Fruit fly (Drosophila melanogaster) whole organism: ENCODE measurements around the gene Tbc1d8-9.

Experiments
- CG8478 ChIP-seq: fragments of >200 bp; optimal IDR thresholded peaks from 2 replicates; lab custom pipeline; 2018; ENCODE audit warnings: inconsistent platforms
- Dll ChIP-seq: fragments of >200 bp; optimal IDR thresholded peaks from 2 replicates; lab custom pipeline; 2017
- EcR ChIP-seq, 2 experiments: fragments of >200 bp; optimal IDR thresholded peaks; 2 replicates each; lab custom pipeline; 2017; ENCODE audit warnings: missing biosample characterization in 2 of 2, missing genetic modification characterization in 2 of 2, missing genetic modification reagents in 2 of 2
- pan ChIP-seq: fragments of >200 bp; optimal IDR thresholded peaks from 2 replicates; lab custom pipeline; 2017
- psq ChIP-seq: fragments of >200 bp; optimal IDR thresholded peaks from 2 replicates; lab custom pipeline; 2017
- usp ChIP-seq: fragments of >200 bp; optimal IDR thresholded peaks from 2 replicates; lab custom pipeline; 2017; ENCODE audit warnings: missing biosample characterization, missing genetic modification characterization, mixed read lengths

The Tbc1d8-9 gene

dm6 chr3L:21363926-21364537 lies 20.5 kb upstream of the Tbc1d8-9 start:
- TF ChIP-seq EcR (GFP tag; optimal IDR thresholded peaks at IDR 0.05; lab: Kevin White, UChicago) (no peak), usp (GFP tag; lab: Kevin White, UChicago) (no peak), CG8478 (lab: Kevin White, UChicago) (no peak), pan (no peak), Dll (no peak), psq (lab: Kevin White, UChicago) (no peak)

DNA sequence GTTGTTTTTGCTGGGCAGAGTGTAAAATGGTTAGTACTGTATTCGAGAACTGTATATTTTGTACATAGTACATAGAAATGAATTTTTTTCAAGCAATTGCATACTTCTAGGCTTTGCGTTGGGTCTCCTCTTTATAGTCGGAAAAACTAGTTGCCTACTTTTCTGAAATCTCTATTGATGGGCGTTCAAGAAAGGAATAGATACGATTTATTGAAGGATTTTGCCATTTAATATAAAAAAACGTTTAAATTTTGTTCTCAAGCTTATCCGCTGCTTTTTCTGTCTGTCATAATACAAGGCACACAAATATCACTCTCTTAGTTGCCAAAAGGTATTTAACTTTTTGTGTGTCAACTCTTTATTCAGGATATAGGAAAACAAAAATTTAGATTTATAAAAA lies 16.4 kb upstream of the Tbc1d8-9 start, which contains the start of gene CG32440:
Gene CG32440 (plus strand): TSS at position 301 of the 400 bp plus-strand sequence.
- TF ChIP-seq pan: no peak
- TF ChIP-seq CG8478 (lab: Kevin White, UChicago): no peak
- TF ChIP-seq EcR (GFP tag; optimal IDR thresholded peaks at IDR 0.05; lab: Kevin White, UChicago): no peak
- no peak for TF ChIP-seq Dll
- no peak for TF ChIP-seq psq (lab: Kevin White, UChicago)
- no peak for TF ChIP-seq usp (GFP tag; lab: Kevin White, UChicago)

DNA sequence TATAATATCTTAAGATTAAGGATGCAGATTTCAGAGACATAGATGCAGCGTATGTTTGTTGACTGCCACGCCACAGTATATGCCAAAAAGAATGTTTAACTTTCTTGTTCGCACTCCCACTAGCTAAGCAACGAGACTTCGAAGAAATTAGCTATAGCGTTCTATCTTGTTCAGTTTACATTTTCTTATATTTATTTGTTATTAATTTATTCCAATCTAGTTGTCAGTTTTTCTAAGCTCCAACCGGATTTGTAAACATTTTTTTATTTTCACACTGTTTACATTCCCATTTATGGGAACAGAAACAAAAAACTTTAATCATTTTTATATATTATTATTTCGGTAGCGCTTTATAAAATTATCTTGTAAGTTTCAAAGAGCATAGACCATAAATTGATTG lies 13.9 kb upstream of the Tbc1d8-9 start, which contains the start of gene CG32437:
Gene CG32437 (plus strand): TSS at position 301 of the 400 bp plus-strand sequence.
- no peak for TF ChIP-seq CG8478 (lab: Kevin White, UChicago)
- no peak for TF ChIP-seq pan
- no peak for TF ChIP-seq usp (GFP tag; lab: Kevin White, UChicago)
- TF ChIP-seq EcR (GFP tag; optimal IDR thresholded peaks at IDR 0.05; lab: Kevin White, UChicago): no peak
- no peak for TF ChIP-seq psq (lab: Kevin White, UChicago)
- no peak for TF ChIP-seq Dll

DNA sequence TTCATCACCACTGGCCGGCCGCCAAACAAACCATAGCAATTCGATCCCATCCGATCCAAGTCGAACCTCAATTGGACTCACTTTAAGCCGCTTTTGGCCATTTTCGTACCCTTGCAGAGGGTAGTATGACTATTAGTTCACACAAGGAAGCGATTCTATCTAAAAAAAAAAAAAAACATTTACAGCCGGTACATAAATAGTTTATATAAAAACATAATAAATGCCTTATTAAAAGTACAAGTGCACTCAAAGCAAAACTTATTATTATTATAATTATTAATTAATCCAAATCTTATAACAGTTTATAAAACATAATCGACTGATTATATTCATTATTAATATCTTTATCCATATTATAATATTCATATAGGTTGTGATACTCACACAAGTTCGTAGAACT lies 12.9 kb upstream of the Tbc1d8-9 start, which contains the start of gene CG12971:
Gene CG12971 (minus strand): TSS at position 101 of the 400 bp plus-strand sequence.
- TF ChIP-seq EcR (GFP tag; optimal IDR thresholded peaks at IDR 0.05; lab: Kevin White, UChicago) (no peak), psq (lab: Kevin White, UChicago) (no peak), pan (no peak)

DNA sequence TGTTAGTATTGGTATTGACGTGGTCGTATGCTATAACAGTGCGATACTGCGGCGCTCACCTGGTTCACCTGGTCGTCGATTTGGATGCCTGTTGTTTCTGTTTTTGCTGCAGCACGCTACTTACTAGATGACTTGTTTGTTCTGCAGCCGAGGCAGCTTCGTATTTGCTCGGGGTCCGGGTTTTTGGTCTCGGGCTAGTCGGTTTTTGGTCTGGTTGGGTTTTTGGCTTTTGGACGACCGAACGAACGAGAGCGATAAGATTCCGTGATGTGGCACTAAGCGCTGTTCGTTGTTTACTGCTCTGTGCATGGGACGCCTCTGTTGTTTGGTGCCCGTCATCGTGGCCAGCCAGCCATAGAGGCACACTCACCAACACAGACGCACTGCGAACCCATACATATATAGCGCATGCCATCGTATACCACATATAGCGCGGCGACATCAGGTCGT lies 5.5 kb upstream of the Tbc1d8-9 start, which contains the start of gene ebd2:
Gene ebd2 (minus strand): TSS at position 306 of the 450 bp plus-strand sequence.
- TF ChIP-seq psq (lab: Kevin White, UChicago) (no peak), EcR (GFP tag; optimal IDR thresholded peaks at IDR 0.05; lab: Kevin White, UChicago) (no peak), usp (GFP tag; lab: Kevin White, UChicago) (no peak), CG8478 (lab: Kevin White, UChicago) (no peak), pan (no peak), Dll (no peak)

- no peak for TF ChIP-seq pan
- no peak for TF ChIP-seq Dll
- no peak for TF ChIP-seq CG8478 (lab: Kevin White, UChicago)
- TF ChIP-seq usp (GFP tag; lab: Kevin White, UChicago): no peak
- no peak for TF ChIP-seq EcR (GFP tag; optimal IDR thresholded peaks at IDR 0.05; lab: Kevin White, UChicago)
- TF ChIP-seq psq (lab: Kevin White, UChicago): no peak
Observed at dm6 chr3L:21347197-21347831, 3.8 kb upstream of the Tbc1d8-9 start.

- TF ChIP-seq CG8478 (lab: Kevin White, UChicago) (no peak), usp (GFP tag; lab: Kevin White, UChicago) (no peak), Dll (no peak), psq (lab: Kevin White, UChicago) (no peak), EcR (GFP tag; optimal IDR thresholded peaks at IDR 0.05; lab: Kevin White, UChicago) (no peak), pan (no peak)
Observed at dm6 chr3L:21346463-21347196, 3.1 kb upstream of the Tbc1d8-9 start.

dm6 chr3L:21342592-21342991 lies 924 bp downstream of the Tbc1d8-9 start:
- no peak for TF ChIP-seq psq (lab: Kevin White, UChicago)
- no peak for TF ChIP-seq Dll
- TF ChIP-seq CG8478 (lab: Kevin White, UChicago): no peak
- no peak for TF ChIP-seq usp (GFP tag; lab: Kevin White, UChicago)
- no peak for TF ChIP-seq EcR (GFP tag; optimal IDR thresholded peaks at IDR 0.05; lab: Kevin White, UChicago)
- no peak for TF ChIP-seq pan

dm6 chr3L:21334999-21335631 lies 8.4 kb downstream of the Tbc1d8-9 start, which contains the start of gene Tsr1:
Gene Tsr1, plus strand, starts transcription at chr3L:21335215.
- TF ChIP-seq pan (no peak), CG8478 (lab: Kevin White, UChicago) (no peak), usp (GFP tag; lab: Kevin White, UChicago) (no peak), EcR (GFP tag; optimal IDR thresholded peaks at IDR 0.05; lab: Kevin White, UChicago) (no peak), psq (lab: Kevin White, UChicago) (no peak), Dll (no peak)

- no peak for TF ChIP-seq usp (GFP tag; lab: Kevin White, UChicago)
Observed at dm6 chr3L:21324724-21325123, 18.8 kb downstream of the Tbc1d8-9 start.

- TF ChIP-seq Dll (no peak), CG8478 (lab: Kevin White, UChicago) (no peak), psq (lab: Kevin White, UChicago) (no peak), EcR (GFP tag; optimal IDR thresholded peaks at IDR 0.05; lab: Kevin White, UChicago) (no peak), pan (no peak), usp (GFP tag; lab: Kevin White, UChicago) (no peak)
Observed at dm6 chr3L:21321807-21322503, 21.6 kb downstream of the Tbc1d8-9 start.
